Fruit fly (Drosophila melanogaster) whole organism, embryonic: ENCODE results near the gene Snr1.
A peak's percentile ranks its signal among the peaks of the same experiment; 100 is the strongest.

Source experiments
- Abd-B ChIP-seq: fragments of 200-800 bp; sonication (Bioruptor generic); optimal IDR thresholded peaks from 2 replicates; lab custom pipeline; 2018; ENCODE audit warnings: missing biosample characterization, mild to moderate bottlenecking, missing genetic modification characterization, moderate library complexity
- BEAF-32 ChIP-seq: fragments of 200-800 bp; sonication (Bioruptor generic); optimal IDR thresholded peaks from 3 replicates; lab custom pipeline; 2017; ENCODE audit warnings: missing biosample characterization, missing genetic modification characterization, mild to moderate bottlenecking, moderate library complexity, missing genetic modification reagents
- CG10267 ChIP-seq: fragments of 200-800 bp; sonication (Bioruptor generic); optimal IDR thresholded peaks from 2 replicates; lab custom pipeline; 2018; ENCODE audit warnings: missing biosample characterization, mild to moderate bottlenecking, missing genetic modification characterization, moderate library complexity
- CG14710 ChIP-seq: fragments of 200-800 bp; sonication (Bioruptor generic); optimal IDR thresholded peaks from 3 replicates; lab custom pipeline; 2019; ENCODE audit warnings: missing biosample characterization, mild to moderate bottlenecking, missing genetic modification characterization, moderate library complexity
- CG1603 ChIP-seq: fragments of 200-800 bp; sonication (Bioruptor generic); optimal IDR thresholded peaks from 2 replicates; lab custom pipeline; 2019; ENCODE audit warnings: missing biosample characterization, mild to moderate bottlenecking, missing genetic modification characterization, moderate library complexity
- CG17186 ChIP-seq: fragments of 200-800 bp; sonication (Bioruptor generic); optimal IDR thresholded peaks from 3 replicates; lab custom pipeline; 2017; ENCODE audit warnings: missing biosample characterization, missing genetic modification reagents, missing genetic modification characterization
- CG17612 ChIP-seq: fragments of 200-800 bp; sonication (Bioruptor generic); IDR thresholded peaks from 2 replicates; pipeline ENCODE4 v1.3.6; 2022; ENCODE audit warnings: missing biosample characterization, missing genetic modification characterization
- CG2116 ChIP-seq: fragments of 200-800 bp; sonication (Bioruptor generic); optimal IDR thresholded peaks from 3 replicates; lab custom pipeline; 2018; ENCODE audit warnings: missing biosample characterization, mild to moderate bottlenecking, missing genetic modification characterization
- CG33213 ChIP-seq: fragments of 200-800 bp; sonication (Bioruptor generic); optimal IDR thresholded peaks from 3 replicates; lab custom pipeline; 2016; ENCODE audit warnings: missing biosample characterization, missing genetic modification characterization
- CG3847 ChIP-seq: fragments of 200-800 bp; sonication (Bioruptor generic); IDR thresholded peaks from 2 replicates; pipeline ENCODE4 v1.3.6; 2022; ENCODE audit warnings: missing biosample characterization, missing genetic modification characterization
- CG4617 ChIP-seq: fragments of 200-800 bp; sonication (Bioruptor generic); optimal IDR thresholded peaks from 3 replicates; lab custom pipeline; 2016; ENCODE audit warnings: missing biosample characterization, missing genetic modification characterization, borderline replicate concordance
- CG8765 ChIP-seq: fragments of 200-800 bp; sonication (Bioruptor generic); IDR thresholded peaks from 2 replicates; pipeline ENCODE4 v1.3.6; 2022; ENCODE audit warnings: missing biosample characterization, missing genetic modification characterization
- CG9437 ChIP-seq: fragments of 200-800 bp; sonication (Bioruptor generic); optimal IDR thresholded peaks from 2 replicates; lab custom pipeline; 2018; ENCODE audit warnings: missing biosample characterization, mild to moderate bottlenecking, missing genetic modification characterization
- CG9797 ChIP-seq: fragments of 200-800 bp; sonication (Bioruptor generic); optimal IDR thresholded peaks from 3 replicates; lab custom pipeline; 2018; ENCODE audit warnings: missing biosample characterization, mild to moderate bottlenecking, missing genetic modification characterization
- CoRest ChIP-seq: fragments of 200-800 bp; sonication (Bioruptor generic); optimal IDR thresholded peaks from 3 replicates; lab custom pipeline; 2018; ENCODE audit warnings: missing biosample characterization, mild to moderate bottlenecking, missing genetic modification characterization, moderate library complexity
- D19A ChIP-seq: fragments of 200-800 bp; optimal IDR thresholded peaks from 3 replicates; lab custom pipeline; 2019; ENCODE audit warnings: missing biosample characterization, mild to moderate bottlenecking, missing genetic modification characterization, moderate library complexity
- Dp ChIP-seq: fragments of 200-800 bp; sonication (Bioruptor generic); optimal IDR thresholded peaks from 2 replicates; lab custom pipeline; 2018; ENCODE audit warnings: missing biosample characterization, mild to moderate bottlenecking, missing genetic modification characterization, moderate library complexity
- E2f2 ChIP-seq: fragments of 200-800 bp; sonication (Bioruptor generic); IDR thresholded peaks from 2 replicates; pipeline ENCODE4 v1.3.6; 2022; ENCODE audit warnings: missing biosample characterization, missing genetic modification characterization
- Ets97D ChIP-seq: fragments of 200-800 bp; sonication (Bioruptor generic); optimal IDR thresholded peaks from 3 replicates; lab custom pipeline; 2016; ENCODE audit warnings: missing biosample characterization, missing genetic modification characterization
- Fer2 ChIP-seq: fragments of 200-800 bp; sonication (Bioruptor generic); optimal IDR thresholded peaks from 2 replicates; lab custom pipeline; 2018; ENCODE audit warnings: missing biosample characterization, mild to moderate bottlenecking, missing genetic modification characterization, moderate library complexity
- Gug ChIP-seq: fragments of 200-800 bp; sonication (Bioruptor generic); IDR thresholded peaks from 4 replicates; pipeline ENCODE4 v1.3.6; 2022; ENCODE audit warnings: missing biosample characterization, missing genetic modification characterization
- Hey ChIP-seq: fragments of 200-800 bp; sonication (Bioruptor generic); optimal IDR thresholded peaks from 3 replicates; lab custom pipeline; 2018; ENCODE audit warnings: missing biosample characterization, mild to moderate bottlenecking, missing genetic modification characterization
- Lhr ChIP-seq: fragments of 200-800 bp; sonication (Bioruptor generic); optimal IDR thresholded peaks from 3 replicates; lab custom pipeline; 2017; ENCODE audit warnings: mild to moderate bottlenecking, missing biosample characterization, missing genetic modification reagents, missing genetic modification characterization
- Myb ChIP-seq: fragments of 200-800 bp; sonication (Bioruptor generic); optimal IDR thresholded peaks from 2 replicates; lab custom pipeline; 2016; ENCODE audit warnings: missing biosample characterization, missing genetic modification characterization
- NC2β ChIP-seq: fragments of 200-800 bp; sonication (Bioruptor generic); optimal IDR thresholded peaks from 2 replicates; lab custom pipeline; 2016; ENCODE audit warnings: missing biosample characterization, missing genetic modification characterization
- Sin3A ChIP-seq: fragments of >200 bp; optimal IDR thresholded peaks from 2 replicates; lab custom pipeline; 2018
- Sry-δ ChIP-seq: fragments of 200-800 bp; sonication (Bioruptor generic); optimal IDR thresholded peaks from 2 replicates; lab custom pipeline; 2016; ENCODE audit warnings: missing biosample characterization, missing genetic modification characterization
- cas ChIP-seq: fragments of 200-800 bp; sonication (Bioruptor generic); IDR thresholded peaks from 2 replicates; pipeline ENCODE4 v1.3.6; 2022; ENCODE audit warnings: missing biosample characterization, missing genetic modification characterization
- crp ChIP-seq, 2 experiments: fragments of 200-800 bp; sonication (Bioruptor generic); optimal IDR thresholded peaks; 2 replicates in 1 of 2; 3 replicates in 1 of 2; lab custom pipeline; 2017; ENCODE audit warnings: missing biosample characterization in 2 of 2, missing genetic modification characterization in 2 of 2, mild to moderate bottlenecking in 1 of 2, moderate library complexity in 1 of 2
- ems ChIP-seq: fragments of 200-800 bp; sonication (Bioruptor generic); optimal IDR thresholded peaks from 3 replicates; lab custom pipeline; 2016; ENCODE audit warnings: missing biosample characterization, missing genetic modification characterization
- gem ChIP-seq: fragments of 200-800 bp; sonication (Bioruptor generic); optimal IDR thresholded peaks from 2 replicates; lab custom pipeline; 2019; ENCODE audit warnings: missing biosample characterization, mild to moderate bottlenecking, missing genetic modification characterization, moderate library complexity
- gfzf ChIP-seq: fragments of 200-800 bp; sonication (Bioruptor generic); optimal IDR thresholded peaks from 2 replicates; lab custom pipeline; 2016; ENCODE audit warnings: missing biosample characterization, mild to moderate bottlenecking, missing genetic modification characterization, moderate library complexity
- grn ChIP-seq: fragments of 200-800 bp; sonication (Bioruptor generic); optimal IDR thresholded peaks from 3 replicates; lab custom pipeline; 2017; ENCODE audit warnings: missing biosample characterization, missing genetic modification characterization
- nmo ChIP-seq: fragments of 200-800 bp; sonication (Bioruptor generic); optimal IDR thresholded peaks from 2 replicates; lab custom pipeline; 2018; ENCODE audit warnings: missing biosample characterization, mild to moderate bottlenecking, missing genetic modification characterization, moderate library complexity
- phol ChIP-seq: fragments of 200-800 bp; sonication (Bioruptor generic); optimal IDR thresholded peaks from 3 replicates; lab custom pipeline; 2018; ENCODE audit warnings: missing biosample characterization, mild to moderate bottlenecking, missing genetic modification characterization, moderate library complexity
- pzg ChIP-seq: fragments of 200-800 bp; sonication (Bioruptor generic); optimal IDR thresholded peaks from 3 replicates; lab custom pipeline; 2018; ENCODE audit warnings: missing biosample characterization, mild to moderate bottlenecking, missing genetic modification characterization, moderate library complexity
- sens ChIP-seq: fragments of 200-800 bp; sonication (Bioruptor generic); peaks from one replicate; lab custom pipeline; 2016; ENCODE audit warnings: missing biosample characterization, missing genetic modification characterization
- stc ChIP-seq: fragments of 200-800 bp; sonication (Bioruptor generic); IDR thresholded peaks from 2 replicates; pipeline ENCODE4 v1.3.6; 2022; ENCODE audit warnings: missing biosample characterization, missing genetic modification characterization
- trem ChIP-seq: fragments of 200-800 bp; optimal IDR thresholded peaks from 3 replicates; lab custom pipeline; 2019; ENCODE audit warnings: missing biosample characterization, mild to moderate bottlenecking, missing genetic modification characterization, moderate library complexity
- wor ChIP-seq: fragments of 200-800 bp; sonication (Bioruptor generic); IDR thresholded peaks from 2 replicates; pipeline ENCODE4 v1.3.6; 2022; ENCODE audit warnings: missing biosample characterization, missing genetic modification characterization

Gene Snr1

DNA sequence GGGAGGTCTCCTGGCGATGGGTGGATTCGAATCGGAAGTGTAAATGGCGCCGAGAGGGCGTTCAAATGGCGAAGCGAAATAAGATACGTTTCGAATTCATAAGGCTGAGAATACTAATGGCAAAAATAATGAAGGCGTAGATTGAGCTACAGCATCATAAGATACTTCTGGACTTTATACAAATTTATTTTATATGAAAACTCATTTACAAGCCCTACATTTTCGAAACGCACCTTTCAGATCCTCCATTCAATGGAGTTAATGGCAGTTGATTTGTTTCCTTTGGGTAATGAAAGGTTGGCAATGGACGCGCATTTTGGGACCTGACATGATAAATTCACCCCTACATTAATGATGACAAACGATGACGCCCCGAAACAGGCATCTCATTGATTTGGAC lies 44.0 kb downstream of the Snr1 start (continued):
- no peak for TF ChIP-seq CG8765 (GFP tag; lab: Robert Waterston, UW)

- TF ChIP-seq E2f2 (GFP tag; lab: Robert Waterston, UW) (peak; percentile 84), CG33213 (peak; percentile 7), CG3847 (GFP tag; lab: Robert Waterston, UW) (peak; percentile 53), cas (GFP tag; lab: Robert Waterston, UW) (no peak), Abd-B (GFP tag; lab: Kevin White, UChicago) (peak; percentile 23), Hey (tag; lab: Kevin White, UChicago) (no peak), trem (tag; lab: Kevin White, UChicago) (peak; percentile 50), CG14710 (peak; percentile 42), phol (tag; lab: Kevin White, UChicago) (peak; percentile 32), grn (GFP tag; lab: Kevin White, UChicago) (peak; percentile 34), Gug (GFP tag; lab: Robert Waterston, UW) (no peak), NC2β (GFP tag; lab: Kevin White, UChicago) (no peak), Sry-δ (GFP tag; lab: Kevin White, UChicago) (peak; percentile 34), CG2116 (GFP tag; lab: Kevin White, UChicago) (peak; percentile 45), CG10267 (tag; lab: Kevin White, UChicago) (peak; percentile 48), BEAF-32 (GFP tag; lab: Kevin White, UChicago) (peak; percentile 49), Ets97D (GFP tag; lab: Kevin White, UChicago) (peak; percentile 57), pzg (peak; percentile 41), Lhr (GFP tag; lab: Kevin White, UChicago) (peak; percentile 81), sens (GFP tag; lab: Kevin White, UChicago) (peak; percentile 72), Sin3A (lab: Kevin White, UChicago) (peak; percentile 37), CG9437 (GFP tag; lab: Kevin White, UChicago) (peak; percentile 69), CoRest (tag; lab: Kevin White, UChicago) (peak; percentile 16), CG17612 (GFP tag; lab: Robert Waterston, UW) (no peak), CG9797 (GFP tag; lab: Kevin White, UChicago) (peak; percentile 84), wor (GFP tag; lab: Robert Waterston, UW) (no peak), ems (peak; percentile 12), Fer2 (no peak), gfzf (GFP tag; lab: Kevin White, UChicago) (peak; percentile 85), CG1603 (peak; percentile 27), gem (peak; percentile 2), nmo (peak; percentile 13), CG17186 (GFP tag; lab: Kevin White, UChicago) (peak; percentile 71), stc (GFP tag; lab: Robert Waterston, UW) (no peak), D19A (tag; lab: Kevin White, UChicago) (no peak), crp (GFP tag; optimal IDR thresholded peaks at IDR 0.05; lab: Kevin White, UChicago) (peak; percentile 32 to 85), Myb (peak; percentile 85), CG4617 (GFP tag; lab: Kevin White, UChicago) (peak; percentile 3), Dp (GFP tag; lab: Kevin White, UChicago) (peak; percentile 79)
Measured at dm6 chr3R:5516582-5517001, 45.9 kb downstream of the Snr1 start.
